Worm (Caenorhabditis elegans) whole organism, L3 larva: ENCODE results near the gene C29E4.17.
A peak's percentile ranks its signal among the peaks of the same experiment; 100 is the strongest.

Experiments used
- ceh-82 ChIP-seq: fragments of 150-350 bp; optimal IDR thresholded peaks from 2 replicates; lab custom pipeline; 2014; ENCODE audit warnings: missing biosample characterization, missing genetic modification characterization
- ceh-9 ChIP-seq: sonication (generic microtip); optimal IDR thresholded peaks from 2 replicates; lab custom pipeline; 2018; ENCODE audit warnings: missing biosample characterization, missing genetic modification characterization
- lin-15B ChIP-seq: fragments of 150-350 bp; optimal IDR thresholded peaks from 2 replicates; lab custom pipeline; 2014; ENCODE audit warnings: missing biosample characterization, missing genetic modification characterization
- mdl-1 ChIP-seq: fragments of 150-350 bp; optimal IDR thresholded peaks from 2 replicates; lab custom pipeline; 2014; ENCODE audit warnings: missing biosample characterization, missing genetic modification characterization
- nhr-23 ChIP-seq: fragments of 150-350 bp; optimal IDR thresholded peaks from 2 replicates; lab custom pipeline; 2014; ENCODE audit warnings: missing biosample characterization, missing genetic modification reagents, missing genetic modification characterization
- pqm-1 ChIP-seq: fragments of 150-350 bp; optimal IDR thresholded peaks from 2 replicates; lab custom pipeline; 2017; ENCODE audit warnings: missing biosample characterization, missing genetic modification characterization, inconsistent platforms

DNA sequence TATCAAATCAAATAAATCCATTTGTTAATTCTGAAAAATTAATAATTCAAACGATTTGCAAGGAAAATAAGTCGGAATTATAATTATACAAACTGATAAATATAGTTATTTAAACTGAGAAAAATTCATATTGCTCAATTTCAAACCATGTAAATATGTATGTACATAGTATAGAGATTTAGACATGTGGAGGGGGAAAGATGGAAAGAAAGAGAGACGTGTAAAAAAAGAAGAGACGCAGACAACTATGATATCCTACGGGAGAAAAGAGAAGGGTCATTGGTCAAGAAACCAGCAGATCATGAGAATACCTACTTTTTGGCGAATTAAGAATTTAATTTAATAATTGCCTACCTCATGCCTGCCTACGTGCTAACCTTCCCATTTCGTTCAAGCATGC lies 35.8 kb downstream of the C29E4.17 start, which contains the start of gene C29E4.11:
- TF ChIP-seq pqm-1 (tag; lab: Kevin White, UChicago) (no peak), lin-15B (tag; lab: Kevin White, UChicago) (no peak), mdl-1 (tag; lab: Kevin White, UChicago) (no peak), ceh-9 (no peak), ceh-82 (no peak), nhr-23 (tag; lab: Kevin White, UChicago) (peak; percentile 30)
